Worm (Caenorhabditis elegans): ENCODE results near the gene clec-61.
"Not testable (repeated sequence)": the region's sequence is repeated elsewhere in the genome, so short reads cannot be mapped to it uniquely, and the experiment has no call there.

clec-61 gene

ce11 chrII:10444971-10445707 is 45.2 kb downstream of the clec-61 start (continued):
- TF ChIP-seq snpc-3.4 (tag; optimal IDR thresholded peaks at IDR 0.05) (peak; percentile 28), Y79H2A.3 (GFP tag; conservative IDR thresholded peaks at IDR 0.05) (no peak), repo-1 (tag; optimal IDR thresholded peaks at IDR 0.05) (no peak), nhr-80 (tag; optimal IDR thresholded peaks at IDR 0.05) (no peak), lsl-1 (GFP tag; optimal IDR thresholded peaks at IDR 0.05) (peak; percentile 76)

DNA sequence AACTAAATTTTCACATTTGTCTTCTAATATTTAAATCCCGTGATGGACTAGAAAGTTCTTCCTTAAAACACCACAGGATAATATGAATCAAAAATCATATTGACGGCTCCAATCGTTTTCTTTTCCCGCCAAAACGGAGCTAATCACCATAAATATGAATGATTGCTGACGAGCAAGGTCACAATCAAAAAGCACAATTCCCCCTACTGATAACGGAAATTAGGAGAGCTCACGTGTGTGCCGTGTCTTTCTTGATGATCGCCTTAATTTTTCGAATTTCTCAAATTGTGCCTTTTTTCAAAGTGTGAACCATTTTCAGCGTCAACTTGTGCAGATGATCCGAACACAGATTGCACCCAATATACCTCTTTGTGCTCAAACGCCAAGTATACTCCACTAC is 46.4 kb downstream of the clec-61 start:
- TF ChIP-seq nhr-80 (tag; optimal IDR thresholded peaks at IDR 0.05), result peak; percentile 75
- no peak for TF ChIP-seq ceh-100 (GFP tag; IDR thresholded peaks at IDR 0.05)

ce11 chrII:10442846-10443245 is 47.5 kb downstream of the clec-61 start, which contains the start of gene ZK673.1:
Gene ZK673.1, plus strand, starts transcription at chrII:10443146.
- not testable (repeated sequence) for TF ChIP-seq F39B2.1 (GFP tag; IDR thresholded peaks at IDR 0.05); zfh-2 (GFP tag; conservative IDR thresholded peaks at IDR 0.05); ceh-58 (GFP tag; IDR thresholded peaks at IDR 0.05)

DNA sequence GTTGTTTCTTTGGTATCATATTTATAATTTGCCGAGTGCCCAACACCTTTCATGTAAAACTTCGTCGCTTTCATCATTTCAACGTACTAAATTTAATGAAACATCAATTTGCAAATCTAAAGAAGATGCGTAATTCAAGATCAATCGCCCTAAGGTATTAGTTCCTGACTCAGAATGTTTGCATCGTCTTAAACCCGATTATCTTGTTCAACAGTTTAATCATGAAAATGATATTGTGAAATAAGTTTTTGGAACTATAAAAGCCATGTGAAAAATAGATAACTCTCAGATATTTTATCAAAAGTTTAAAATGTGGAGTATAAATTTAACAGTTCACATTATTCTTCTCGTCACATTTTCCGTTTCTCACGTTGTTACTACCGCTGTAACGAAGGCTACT is 50.4 kb downstream of the clec-61 start, which contains the start of gene E04D5.4:
E04D5.4 (plus strand) TSS at position 301 of the 400 bp plus-strand sequence.
- TF ChIP-seq aptf-3 (GFP tag; IDR thresholded peaks at IDR 0.05) (no peak), ztf-6 (GFP tag; IDR thresholded peaks at IDR 0.05) (no peak), hrde-1 (tag; optimal IDR thresholded peaks at IDR 0.05; ENCODE audit: borderline replicate concordance) (no peak), sdz-38 (tag; optimal IDR thresholded peaks at IDR 0.05) (no peak), bed-2 (GFP tag; IDR thresholded peaks at IDR 0.05) (no peak), lir-1 (GFP tag; conservative IDR thresholded peaks at IDR 0.05) (no peak), unc-130 (GFP tag; optimal IDR thresholded peaks at IDR 0.05) (no peak), atf-7 (tag; optimal IDR thresholded peaks at IDR 0.05) (no peak), Y79H2A.3 (GFP tag; conservative IDR thresholded peaks at IDR 0.05) (no peak), rpc-1 (optimal IDR thresholded peaks at IDR 0.05) (no peak), rpc-1 (tag; optimal IDR thresholded peaks at IDR 0.05) (no peak), lsl-1 (GFP tag; optimal IDR thresholded peaks at IDR 0.05) (no peak), ztf-26 (tag; optimal IDR thresholded peaks at IDR 0.05) (no peak), C06A6.2 (GFP tag; conservative IDR thresholded peaks at IDR 0.05) (no peak), ekl-4 (GFP tag; IDR thresholded peaks at IDR 0.05) (no peak), nhr-27 (tag; optimal IDR thresholded peaks at IDR 0.05) (no peak), ztf-25 (GFP tag; IDR thresholded peaks at IDR 0.05) (no peak), Y95B8A.8 (GFP tag; IDR thresholded peaks at IDR 0.05) (no peak), hmg-20 (GFP tag; IDR thresholded peaks at IDR 0.05) (no peak), madf-10 (tag; optimal IDR thresholded peaks at IDR 0.05) (no peak)

All from whole organism, young adult.